Fruit fly (Drosophila melanogaster): ENCODE measurements around the gene CG31467.

dm6 chr3R:10704975-10705374 lies 1.7 kb downstream of the CG31467 start, which contains the start of gene CG31391:
- TF ChIP-seq Hr39 (GFP tag; optimal IDR thresholded peaks at IDR 0.05) = no peak
- no peak for TF ChIP-seq Lpt (GFP tag; optimal IDR thresholded peaks at IDR 0.05)
- no peak for TF ChIP-seq fd59A (GFP tag; optimal IDR thresholded peaks at IDR 0.05)
- no peak for TF ChIP-seq CG7368 (GFP tag; optimal IDR thresholded peaks at IDR 0.05)
- no peak for TF ChIP-seq vri (GFP tag; optimal IDR thresholded peaks at IDR 0.05)
- TF ChIP-seq Sox102F (GFP tag; optimal IDR thresholded peaks at IDR 0.05) = no peak
- TF ChIP-seq CG8319 (GFP tag; optimal IDR thresholded peaks at IDR 0.05) = no peak
- no peak for TF ChIP-seq dsx (GFP tag; optimal IDR thresholded peaks at IDR 0.05; ENCODE audit: poor library complexity, severe bottlenecking)
- TF ChIP-seq Eip78C (GFP tag) = no peak
- no peak for TF ChIP-seq Met (GFP tag; optimal IDR thresholded peaks at IDR 0.05)
- TF ChIP-seq Eip75B (GFP tag; optimal IDR thresholded peaks at IDR 0.05) = no peak
